Fruit fly (Drosophila melanogaster) whole organism, pupa: ENCODE measurements around the gene CG34297.
A peak's percentile ranks its signal among the peaks of the same experiment; 100 is the strongest.

Source experiments
- CG10348 ChIP-seq: fragments of 200-800 bp; sonication (Bioruptor generic); IDR thresholded peaks from 2 replicates; pipeline ENCODE4 v1.3.6; 2022; ENCODE audit warnings: missing biosample characterization, missing genetic modification characterization
- CG12605 ChIP-seq: fragments of 200-800 bp; sonication (Bioruptor generic); IDR thresholded peaks from 2 replicates; pipeline ENCODE4 v1.3.6; 2022; ENCODE audit warnings: missing biosample characterization, missing genetic modification characterization
- CG13204 ChIP-seq: fragments of 200-800 bp; sonication (Bioruptor generic); optimal IDR thresholded peaks from 2 replicates; lab custom pipeline; 2018; ENCODE audit warnings: missing biosample characterization, mild to moderate bottlenecking, missing genetic modification characterization, moderate library complexity
- CG14655 ChIP-seq: fragments of 200-800 bp; sonication (Bioruptor generic); optimal IDR thresholded peaks from 3 replicates; lab custom pipeline; 2017; ENCODE audit warnings: mild to moderate bottlenecking, missing biosample characterization, missing genetic modification reagents, missing genetic modification characterization
- CG15710 ChIP-seq: fragments of 200-800 bp; sonication (Bioruptor generic); optimal IDR thresholded peaks from 2 replicates; lab custom pipeline; 2018; ENCODE audit warnings: missing biosample characterization, mild to moderate bottlenecking, missing genetic modification characterization, moderate library complexity
- CG17806 ChIP-seq: fragments of 200-800 bp; sonication (Bioruptor generic); optimal IDR thresholded peaks from 2 replicates; lab custom pipeline; 2018; ENCODE audit warnings: missing biosample characterization, mild to moderate bottlenecking, missing genetic modification characterization, moderate library complexity
- CG32121 ChIP-seq: fragments of 200-800 bp; sonication (Bioruptor generic); IDR thresholded peaks from 2 replicates; pipeline ENCODE4 v1.3.6; 2022; ENCODE audit warnings: missing biosample characterization, missing genetic modification characterization
- CG4496 ChIP-seq: fragments of 200-800 bp; sonication (Bioruptor generic); IDR thresholded peaks from 3 replicates; pipeline ENCODE4 v1.3.6; 2022; ENCODE audit warnings: missing biosample characterization, missing genetic modification characterization
- CG8159 ChIP-seq: fragments of 200-800 bp; sonication (Bioruptor generic); optimal IDR thresholded peaks from 3 replicates; lab custom pipeline; 2018; ENCODE audit warnings: missing biosample characterization, mild to moderate bottlenecking, missing genetic modification characterization, moderate library complexity
- CG8301 ChIP-seq: fragments of 200-800 bp; sonication (Bioruptor generic); optimal IDR thresholded peaks from 2 replicates; lab custom pipeline; 2018; ENCODE audit warnings: missing biosample characterization, mild to moderate bottlenecking, missing genetic modification characterization
- CG9948 ChIP-seq: fragments of 200-800 bp; sonication (Bioruptor generic); optimal IDR thresholded peaks from 2 replicates; lab custom pipeline; 2018; ENCODE audit warnings: missing biosample characterization, mild to moderate bottlenecking, missing genetic modification characterization, moderate library complexity
- D1 ChIP-seq: fragments of 200-800 bp; sonication (Bioruptor generic); optimal IDR thresholded peaks from 2 replicates; lab custom pipeline; 2018; ENCODE audit warnings: missing biosample characterization, mild to moderate bottlenecking, missing genetic modification characterization, moderate library complexity
- EcR ChIP-seq: fragments of 200-800 bp; sonication (Bioruptor generic); optimal IDR thresholded peaks from 3 replicates; lab custom pipeline; 2019; ENCODE audit warnings: missing biosample characterization, missing genetic modification characterization, mild to moderate bottlenecking, moderate library complexity, missing genetic modification reagents
- Ets98B ChIP-seq: fragments of 200-800 bp; sonication (Bioruptor generic); IDR thresholded peaks from 2 replicates; pipeline ENCODE4 v1.3.6; 2022; ENCODE audit warnings: missing biosample characterization, missing genetic modification characterization
- Pif1A ChIP-seq: fragments of 200-800 bp; sonication (Bioruptor generic); optimal IDR thresholded peaks from 3 replicates; lab custom pipeline; 2016; ENCODE audit warnings: missing biosample characterization, missing genetic modification characterization
- Pif1B ChIP-seq: fragments of 200-800 bp; sonication (Bioruptor generic); optimal IDR thresholded peaks from 3 replicates; lab custom pipeline; 2016; ENCODE audit warnings: missing biosample characterization, missing genetic modification characterization
- Snoo ChIP-seq: fragments of 200-800 bp; sonication (Bioruptor generic); optimal IDR thresholded peaks from 3 replicates; lab custom pipeline; 2017; ENCODE audit warnings: missing biosample characterization, mild to moderate bottlenecking, missing genetic modification characterization, inconsistent platforms
- fd96Ca ChIP-seq: fragments of 200-800 bp; sonication (Bioruptor generic); IDR thresholded peaks from 3 replicates; pipeline ENCODE4 v1.3.6; 2022; ENCODE audit warnings: missing biosample characterization, missing genetic modification characterization
- gl ChIP-seq: fragments of 200-800 bp; sonication (Bioruptor generic); optimal IDR thresholded peaks from 2 replicates; lab custom pipeline; 2018; ENCODE audit warnings: missing biosample characterization, mild to moderate bottlenecking, missing genetic modification characterization
- rn ChIP-seq: fragments of 200-800 bp; sonication (Bioruptor generic); IDR thresholded peaks from 2 replicates; pipeline ENCODE4 v1.3.6; 2022; ENCODE audit warnings: missing biosample characterization, missing genetic modification characterization

CG34297 gene

DNA sequence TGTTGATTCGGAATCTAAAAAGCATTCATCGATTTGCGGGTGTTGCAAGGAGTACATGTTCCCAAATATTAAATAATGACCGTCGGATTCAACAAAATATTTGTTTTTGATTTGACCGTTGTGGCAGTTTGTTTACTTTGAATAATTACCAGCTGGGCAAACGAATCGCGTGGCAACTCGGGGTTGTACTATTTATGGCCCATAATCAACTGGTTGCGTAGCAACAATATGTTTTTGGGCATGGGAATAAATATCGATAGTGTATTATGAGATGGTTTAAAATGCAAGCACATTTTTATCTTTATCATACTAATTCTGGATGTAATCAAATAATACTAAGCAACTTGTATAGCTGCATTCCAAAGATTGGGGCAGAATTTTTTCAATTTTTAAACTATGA lies at the start of gene CG34297:
CG34297 (minus strand) TSS at position 101 of the 400 bp plus-strand sequence.
- TF ChIP-seq gl (tag; lab: Kevin White, UChicago) (no peak), CG9948 (tag; lab: Kevin White, UChicago) (no peak), CG8301 (no peak), EcR (GFP tag; lab: Kevin White, UChicago) (no peak), Pif1A (GFP tag; lab: Kevin White, UChicago) (no peak), CG10348 (GFP tag; lab: Robert Waterston, UW) (no peak), CG17806 (tag; lab: Kevin White, UChicago) (no peak), CG15710 (tag; lab: Kevin White, UChicago) (no peak), CG13204 (GFP tag; lab: Kevin White, UChicago) (no peak), CG14655 (GFP tag; lab: Kevin White, UChicago) (no peak), Pif1B (GFP tag; lab: Kevin White, UChicago) (no peak), Snoo (tag; lab: Kevin White, UChicago) (no peak)

DNA sequence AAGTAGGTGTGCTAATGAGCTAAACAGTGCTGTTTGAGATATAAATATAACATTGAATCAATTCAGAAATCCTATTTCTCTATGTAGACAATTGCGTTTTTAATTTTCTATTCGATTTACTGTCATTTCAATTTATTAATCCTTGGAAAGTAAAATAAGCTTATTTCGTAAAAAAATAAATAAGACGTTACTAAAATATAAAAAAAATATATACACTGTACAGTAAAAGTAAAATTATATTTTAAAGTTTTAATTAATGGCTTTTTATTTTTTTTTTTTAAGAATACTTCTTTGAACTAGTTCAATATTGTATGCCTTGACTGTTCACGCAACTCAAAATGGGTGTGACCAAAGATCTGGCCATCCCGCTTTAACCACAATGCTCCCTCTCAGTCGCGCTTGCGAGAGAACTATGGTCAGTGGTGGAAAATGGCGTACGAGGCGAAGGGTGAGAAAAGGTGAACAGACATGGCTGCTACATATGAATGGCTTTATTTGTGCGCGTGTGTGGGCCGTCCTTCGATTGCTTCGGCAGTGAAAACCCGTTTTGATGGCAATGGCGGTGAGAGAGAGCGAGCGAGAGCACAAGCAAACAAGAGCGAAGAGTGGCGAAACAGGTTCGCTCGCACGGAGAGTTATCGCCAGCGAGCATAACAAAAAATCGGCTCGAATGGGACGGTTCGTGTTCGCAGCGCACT lies 43.5 kb upstream of the CG34297 start, which contains the start of gene Dfd:
Dfd (plus strand) TSS at position 648 of the 698 bp plus-strand sequence.
- no peak for TF ChIP-seq Ets98B (GFP tag; lab: Robert Waterston, UW)
- peak; percentile 23 for TF ChIP-seq D1 (tag; lab: Kevin White, UChicago)
- TF ChIP-seq CG4496 (GFP tag; lab: Robert Waterston, UW), result no peak
- TF ChIP-seq Snoo (tag; lab: Kevin White, UChicago), result peak; percentile 12

DNA sequence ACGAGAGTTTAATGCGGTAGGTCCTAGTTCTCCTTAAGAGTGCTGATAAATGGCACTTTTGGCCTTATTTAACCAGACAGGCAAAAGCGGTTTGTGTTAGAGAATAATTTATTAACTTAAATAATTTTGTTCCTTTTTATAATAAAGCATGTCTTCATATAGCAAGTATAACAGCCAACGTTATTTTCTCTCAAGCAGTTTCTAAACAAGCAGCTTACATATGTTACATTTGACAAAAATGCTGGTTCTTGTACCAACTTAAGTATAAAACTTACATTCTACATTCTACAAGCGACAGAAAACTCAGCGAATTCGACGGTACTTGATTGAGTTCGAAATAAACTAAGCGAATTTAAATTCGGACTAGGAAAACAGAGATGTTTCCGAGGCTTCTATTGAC lies 32.2 kb upstream of the CG34297 start:
- TF ChIP-seq Snoo (tag; lab: Kevin White, UChicago), result no peak
- TF ChIP-seq D1 (tag; lab: Kevin White, UChicago), result peak; percentile 60

DNA sequence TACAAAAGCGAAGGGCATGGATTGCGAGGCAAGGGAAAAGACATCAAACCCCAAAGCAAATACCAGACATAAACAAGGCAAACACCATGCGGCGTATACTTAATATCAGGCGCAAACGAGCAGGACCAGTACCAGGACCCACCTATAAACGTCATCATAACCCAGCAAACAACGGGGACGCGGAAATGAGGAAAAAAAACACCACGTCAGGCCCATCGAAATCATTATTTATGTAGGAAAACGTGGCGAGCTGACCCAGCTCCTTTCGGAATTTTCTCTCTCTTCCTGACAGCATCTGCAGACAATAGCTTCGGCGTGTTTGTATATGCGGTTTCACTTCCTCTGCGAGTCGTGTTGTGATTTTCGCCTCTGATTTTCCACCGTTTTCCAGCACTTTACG lies 29.0 kb upstream of the CG34297 start:
- no peak for TF ChIP-seq CG8159 (tag; lab: Kevin White, UChicago)
- no peak for TF ChIP-seq CG13204 (GFP tag; lab: Kevin White, UChicago)
- no peak for TF ChIP-seq CG9948 (tag; lab: Kevin White, UChicago)
- no peak for TF ChIP-seq fd96Ca (GFP tag; lab: Robert Waterston, UW)
- TF ChIP-seq rn (GFP tag; lab: Robert Waterston, UW), result no peak
- no peak for TF ChIP-seq EcR (GFP tag; lab: Kevin White, UChicago)
- no peak for TF ChIP-seq CG15710 (tag; lab: Kevin White, UChicago)
- no peak for TF ChIP-seq CG8301
- no peak for TF ChIP-seq Pif1A (GFP tag; lab: Kevin White, UChicago)
- no peak for TF ChIP-seq CG32121
- TF ChIP-seq CG4496 (GFP tag; lab: Robert Waterston, UW), result no peak
- TF ChIP-seq CG14655 (GFP tag; lab: Kevin White, UChicago), result no peak
- no peak for TF ChIP-seq Snoo (tag; lab: Kevin White, UChicago)
- TF ChIP-seq Pif1B (GFP tag; lab: Kevin White, UChicago), result no peak
- TF ChIP-seq gl (tag; lab: Kevin White, UChicago), result no peak
- no peak for TF ChIP-seq D1 (tag; lab: Kevin White, UChicago)

DNA sequence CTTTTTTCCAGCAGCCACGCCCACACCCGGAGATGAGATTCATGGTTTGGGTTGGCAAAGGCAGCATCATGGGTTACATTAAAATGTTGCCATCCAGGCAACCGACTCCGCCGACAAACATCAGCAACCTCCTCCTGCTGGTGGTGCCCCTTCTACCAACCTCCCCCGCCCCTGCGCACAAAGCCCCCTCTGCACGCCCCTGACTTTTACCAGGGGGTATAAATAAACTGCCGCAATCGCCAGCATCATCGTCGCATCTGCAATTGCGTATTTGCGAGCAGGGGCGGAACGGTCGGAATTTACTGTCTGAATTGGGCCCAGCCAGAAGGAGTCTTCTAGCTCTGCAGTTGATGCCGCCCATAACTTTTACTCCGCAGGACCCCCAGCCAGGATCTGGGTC lies 24.0 kb upstream of the CG34297 start:
- TF ChIP-seq Pif1A (GFP tag; lab: Kevin White, UChicago), result no peak
- TF ChIP-seq gl (tag; lab: Kevin White, UChicago), result no peak
- TF ChIP-seq Pif1B (GFP tag; lab: Kevin White, UChicago), result no peak
- no peak for TF ChIP-seq fd96Ca (GFP tag; lab: Robert Waterston, UW)
- no peak for TF ChIP-seq CG15710 (tag; lab: Kevin White, UChicago)
- no peak for TF ChIP-seq CG10348 (GFP tag; lab: Robert Waterston, UW)
- TF ChIP-seq Snoo (tag; lab: Kevin White, UChicago), result no peak
- TF ChIP-seq CG8159 (tag; lab: Kevin White, UChicago), result no peak
- TF ChIP-seq CG12605 (GFP tag; lab: Robert Waterston, UW), result no peak
- no peak for TF ChIP-seq CG4496 (GFP tag; lab: Robert Waterston, UW)
- TF ChIP-seq CG9948 (tag; lab: Kevin White, UChicago), result no peak
- TF ChIP-seq CG17806 (tag; lab: Kevin White, UChicago), result no peak
- no peak for TF ChIP-seq EcR (GFP tag; lab: Kevin White, UChicago)
- no peak for TF ChIP-seq CG14655 (GFP tag; lab: Kevin White, UChicago)
- TF ChIP-seq rn (GFP tag; lab: Robert Waterston, UW), result no peak

DNA sequence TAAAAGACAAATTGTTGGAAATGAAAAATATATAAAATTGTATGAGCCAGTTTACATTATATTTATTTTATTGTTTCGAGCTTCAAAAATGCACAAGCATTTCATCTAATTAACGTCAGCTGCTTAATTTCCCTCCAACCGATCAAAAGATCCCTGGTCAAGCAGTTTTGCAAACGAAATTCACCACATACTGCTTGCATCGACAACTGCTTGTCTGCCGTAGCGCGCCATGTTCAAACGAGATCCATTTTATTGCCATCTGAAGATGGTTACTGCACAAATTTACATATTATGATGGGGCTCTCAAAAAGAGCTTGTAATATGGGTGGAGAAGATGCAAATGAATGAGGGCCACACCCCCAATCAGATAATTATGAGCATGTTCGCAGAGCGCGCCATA lies 20.4 kb upstream of the CG34297 start:
- TF ChIP-seq CG32121, result no peak
- TF ChIP-seq D1 (tag; lab: Kevin White, UChicago), result peak; percentile 58

DNA sequence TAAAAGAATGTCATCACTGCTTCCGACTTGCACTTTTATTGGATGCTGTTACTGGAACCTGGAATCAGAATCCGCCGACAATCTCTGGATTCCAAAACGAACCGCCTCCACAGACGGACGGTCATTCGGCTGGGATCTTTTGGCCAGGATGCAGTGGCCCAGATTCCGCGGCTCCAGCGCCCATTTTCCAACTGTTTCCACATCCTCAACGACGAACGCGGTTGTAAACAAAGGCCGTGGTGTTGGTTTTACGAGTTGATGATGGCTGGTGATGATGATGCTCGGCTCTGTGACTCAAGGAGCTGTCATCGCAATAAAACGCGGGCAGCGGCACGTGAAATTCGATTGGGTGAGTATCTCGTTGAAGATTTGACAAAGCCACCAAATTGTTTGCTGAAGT lies 19.1 kb upstream of the CG34297 start:
- no peak for TF ChIP-seq Pif1A (GFP tag; lab: Kevin White, UChicago)
- TF ChIP-seq, all 21 proteins: peak for 0
